Fruit fly (Drosophila melanogaster): ENCODE measurements around the gene CG15544.

Gene CG15544

dm6 chr3R:30813903-30814339, 13.7 kb upstream of the CG15544 start (continued):
- TF ChIP-seq vvl (GFP tag; IDR thresholded peaks at IDR 0.05) (peak; percentile 96), CG15269 (tag; optimal IDR thresholded peaks at IDR 0.05) (peak; percentile 87), CG3838 (GFP tag; optimal IDR thresholded peaks at IDR 0.05) (peak; percentile 53), Eip74EF (GFP tag; optimal IDR thresholded peaks at IDR 0.05) (peak in 1 of 2 experiments; percentile 90), ash1 (GFP tag; optimal IDR thresholded peaks at IDR 0.05) (no peak), CG17361 (GFP tag; IDR thresholded peaks at IDR 0.05) (peak; percentile 91), ac (GFP tag; optimal IDR thresholded peaks at IDR 0.05) (peak; percentile 20), insv (GFP tag; optimal IDR thresholded peaks at IDR 0.05) (no peak), Optix (GFP tag; IDR thresholded peaks at IDR 0.05) (peak; percentile 40; the same call in 1 of the 3 replicates), corto (GFP tag; optimal IDR thresholded peaks at IDR 0.05) (peak; percentile 50), MESR4 (GFP tag; optimal IDR thresholded peaks at IDR 0.05) (peak; percentile 1), CG17328 (GFP tag; IDR thresholded peaks at IDR 0.05) (peak; percentile 86), CG9609 (GFP tag; optimal IDR thresholded peaks at IDR 0.05) (peak; percentile 75), wor (GFP tag; IDR thresholded peaks at IDR 0.05) (peak; percentile 62), vnd (GFP tag; IDR thresholded peaks at IDR 0.05; ENCODE audit: partially characterized antibody) (no peak), pzg (GFP tag; optimal IDR thresholded peaks at IDR 0.05) (no peak), hbn (GFP tag; IDR thresholded peaks at IDR 0.05; ENCODE audit: partially characterized antibody) (no peak), ci (GFP tag; IDR thresholded peaks at IDR 0.05) (peak; percentile 91), HHEX (GFP tag; optimal IDR thresholded peaks at IDR 0.05) (peak; percentile 79), Stat92E (GFP tag; optimal IDR thresholded peaks at IDR 0.05) (peak in 1 of 3 experiments; percentile 35), fd64A (GFP tag; optimal IDR thresholded peaks at IDR 0.05) (peak; percentile 49), chinmo (GFP tag; IDR thresholded peaks at IDR 0.05; ENCODE audit: partially characterized antibody) (0 out of 4 replicates have a peak, but pooled peaks have one; percentile 11), CG17186 (GFP tag; optimal IDR thresholded peaks at IDR 0.05) (no peak), nerfin-1 (tag; optimal IDR thresholded peaks at IDR 0.05) (peak; percentile 81), klu (GFP tag; IDR thresholded peaks at IDR 0.05) (peak; percentile 73), usp (GFP tag; optimal IDR thresholded peaks at IDR 0.05) (no peak), CG12744 (GFP tag; optimal IDR thresholded peaks at IDR 0.05) (peak; percentile 75), tup (GFP tag; optimal IDR thresholded peaks at IDR 0.05) (peak; percentile 10), toy (GFP tag; IDR thresholded peaks at IDR 0.05) (peak; percentile 46; the same call in 1 of the 2 replicates), ems (GFP tag; optimal IDR thresholded peaks at IDR 0.05) (peak; percentile 82), pan (optimal IDR thresholded peaks at IDR 0.05) (no peak), pan (GFP tag; optimal IDR thresholded peaks at IDR 0.05 in 1 of 2, IDR thresholded peaks at IDR 0.05 in 1 of 2) (peak in 1 of 2 experiments; percentile 91), CG12942 (GFP tag; optimal IDR thresholded peaks at IDR 0.05) (peak; percentile 78), CG14667 (GFP tag; IDR thresholded peaks at IDR 0.05) (peak; percentile 78), CG2889 (GFP tag; IDR thresholded peaks at IDR 0.05) (peak; percentile 73; the same call in 2 of the 3 replicates), knrl (GFP tag; IDR thresholded peaks at IDR 0.05; ENCODE audit: partially characterized antibody) (no peak), CG8478 (optimal IDR thresholded peaks at IDR 0.05) (no peak), CG16813 (GFP tag; IDR thresholded peaks at IDR 0.05; ENCODE audit: partially characterized antibody) (no peak), exex (tag; optimal IDR thresholded peaks at IDR 0.05) (peak; percentile 53), dmrt11E (tag; optimal IDR thresholded peaks at IDR 0.05) (peak; percentile 81), CG13894 (tag; optimal IDR thresholded peaks at IDR 0.05) (peak; percentile 4), CG8290 (GFP tag; optimal IDR thresholded peaks at IDR 0.05) (peak; percentile 57), CG8290 (tag; optimal IDR thresholded peaks at IDR 0.05) (peak in 1 of 2 experiments; percentile 91), zfh2 (GFP tag; optimal IDR thresholded peaks at IDR 0.05) (peak; percentile 26), CG6272 (GFP tag; IDR thresholded peaks at IDR 0.05) (peak; percentile 58; the same call in 1 of the 2 replicates), CG33213 (GFP tag; optimal IDR thresholded peaks at IDR 0.05) (peak; percentile 79), CG6654 (GFP tag; optimal IDR thresholded peaks at IDR 0.05) (peak; percentile 56), Lhr (GFP tag; optimal IDR thresholded peaks at IDR 0.05) (peak; percentile 46), CG1832 (GFP tag; optimal IDR thresholded peaks at IDR 0.05) (no peak), Gug (GFP tag; IDR thresholded peaks at IDR 0.05) (peak; percentile 68)

Measured in whole organism, embryonic.